Worm (Caenorhabditis elegans): ENCODE data around the gene Y81G3A.1.
A peak's percentile ranks its signal among the peaks of the same experiment; 100 is the strongest.

Gene Y81G3A.1

ce11 chrII:13078848-13079428 lies 4.8 kb downstream of the Y81G3A.1 start, which contains the start of gene F42G4.6 (continued):
- TF ChIP-seq aha-1 (tag; optimal IDR thresholded peaks at IDR 0.05) (no peak), fkh-4 (tag; optimal IDR thresholded peaks at IDR 0.05; ENCODE audit: borderline replicate concordance) (no peak), fkh-10 (GFP tag; optimal IDR thresholded peaks at IDR 0.05) (no peak), irx-1 (tag; optimal IDR thresholded peaks at IDR 0.05) (no peak), dsc-1 (tag; optimal IDR thresholded peaks at IDR 0.05) (no peak)

ce11 chrII:13077746-13078145 lies 6.0 kb downstream of the Y81G3A.1 start:
- TF ChIP-seq mdl-1 (tag; optimal IDR thresholded peaks at IDR 0.05) (peak in 1 of 2 experiments; percentile 46), nhr-20 (tag; optimal IDR thresholded peaks at IDR 0.05) (peak; percentile 54), unc-130 (tag; optimal IDR thresholded peaks at IDR 0.05) (no peak), efl-1 (optimal IDR thresholded peaks at IDR 0.05) (no peak), efl-1 (GFP tag; optimal IDR thresholded peaks at IDR 0.05 in 1 of 2) (peak in 1 of 2 experiments; percentile 52), egl-13 (tag; optimal IDR thresholded peaks at IDR 0.05) (no peak), unc-30 (tag; optimal IDR thresholded peaks at IDR 0.05) (no peak), egl-27 (tag; optimal IDR thresholded peaks at IDR 0.05) (no peak), tbx-2 (tag; optimal IDR thresholded peaks at IDR 0.05) (no peak), hpl-2 (GFP tag; optimal IDR thresholded peaks at IDR 0.05) (no peak), nhr-19 (GFP tag; conservative IDR thresholded peaks at IDR 0.05) (0 out of 2 replicates have a peak, but pooled peaks have one; percentile 17), nhr-90 (tag; optimal IDR thresholded peaks at IDR 0.05; ENCODE audit: poor library complexity) (peak; percentile 44), pqm-1 (tag; optimal IDR thresholded peaks at IDR 0.05) (no peak), elt-2 (tag; optimal IDR thresholded peaks at IDR 0.05) (peak; percentile 98), lin-35 (GFP tag; optimal IDR thresholded peaks at IDR 0.05) (peak in 1 of 2 experiments; percentile 58), C16A3.4 (tag; optimal IDR thresholded peaks at IDR 0.05) (no peak), fos-1 (tag; optimal IDR thresholded peaks at IDR 0.05) (no peak), nhr-71 (tag; optimal IDR thresholded peaks at IDR 0.05) (peak; percentile 46), lin-14 (GFP tag; optimal IDR thresholded peaks at IDR 0.05) (peak; percentile 22), skn-1 (tag; optimal IDR thresholded peaks at IDR 0.05) (no peak), mep-1 (tag; optimal IDR thresholded peaks at IDR 0.05) (no peak)

ce11 chrII:13076301-13076916 lies 7.3 kb downstream of the Y81G3A.1 start:
- TF ChIP-seq efl-1 (optimal IDR thresholded peaks at IDR 0.05) (no peak), efl-1 (GFP tag; optimal IDR thresholded peaks at IDR 0.05 in 1 of 2) (peak in 1 of 2 experiments; percentile 75), lir-3 (tag; optimal IDR thresholded peaks at IDR 0.05; ENCODE audit: poor library complexity) (no peak), pax-3 (tag; optimal IDR thresholded peaks at IDR 0.05) (no peak), C34B4.2 (tag; optimal IDR thresholded peaks at IDR 0.05) (no peak), snpc-4 (tag; optimal IDR thresholded peaks at IDR 0.05) (no peak), elt-2 (tag; optimal IDR thresholded peaks at IDR 0.05) (peak; percentile 54)

ce11 chrII:13073742-13074141 lies 10.0 kb downstream of the Y81G3A.1 start:
- no peak for TF ChIP-seq nhr-20 (tag; optimal IDR thresholded peaks at IDR 0.05)
- TF ChIP-seq ztf-4 (tag; optimal IDR thresholded peaks at IDR 0.05) = no peak
- TF ChIP-seq nhr-12 (tag; optimal IDR thresholded peaks at IDR 0.05) = no peak
- no peak for TF ChIP-seq elt-2 (tag; optimal IDR thresholded peaks at IDR 0.05)
- no peak for TF ChIP-seq fkh-10 (GFP tag; optimal IDR thresholded peaks at IDR 0.05)
- no peak for TF ChIP-seq nhr-90 (tag; optimal IDR thresholded peaks at IDR 0.05; ENCODE audit: poor library complexity)
- no peak for TF ChIP-seq lin-15B (tag; optimal IDR thresholded peaks at IDR 0.05)
- TF ChIP-seq Y116A8C.19 (tag; optimal IDR thresholded peaks at IDR 0.05; ENCODE audit: borderline replicate concordance) = no peak
- no peak for TF ChIP-seq efl-1 (optimal IDR thresholded peaks at IDR 0.05)
- peak in 1 of 2 experiments; percentile 77 for TF ChIP-seq efl-1 (GFP tag; optimal IDR thresholded peaks at IDR 0.05 in 1 of 2)
